Worm (Caenorhabditis elegans) whole organism, early embryonic: ENCODE data around the gene rps-14.

Source experiments
- B0310.2 ChIP-seq: sonication (generic microtip); optimal IDR thresholded peaks from 2 replicates; lab custom pipeline; 2016; ENCODE audit warnings: mild to moderate bottlenecking, missing genetic modification characterization, missing compliant biosample characterization
- F13C5.2 ChIP-seq: sonication (generic microtip); optimal IDR thresholded peaks from 2 replicates; lab custom pipeline; 2017; ENCODE audit warnings: mild to moderate bottlenecking, missing genetic modification characterization, inconsistent platforms, missing compliant biosample characterization
- aly-1 ChIP-seq: sonication (generic microtip); optimal IDR thresholded peaks from 2 replicates; lab custom pipeline; 2016; ENCODE audit warnings: missing genetic modification characterization, missing compliant biosample characterization
- ama-1 ChIP-seq: fragments of 150-350 bp; optimal IDR thresholded peaks from 2 replicates; lab custom pipeline; 2014
- ceh-13 ChIP-seq: fragments of 200-800 bp; sonication (Bioruptor generic); optimal IDR thresholded peaks from 2 replicates; lab custom pipeline; 2018; ENCODE audit warnings: mild to moderate bottlenecking, missing genetic modification characterization, missing compliant biosample characterization
- ceh-36 ChIP-seq: sonication (generic microtip); optimal IDR thresholded peaks from 2 replicates; lab custom pipeline; 2016; ENCODE audit warnings: missing genetic modification characterization, inconsistent platforms, missing compliant biosample characterization
- ets-7 ChIP-seq: sonication (generic microtip); optimal IDR thresholded peaks from 2 replicates; lab custom pipeline; 2016; ENCODE audit warnings: missing genotype, missing genetic modification characterization, missing compliant biosample characterization
- flt-1 ChIP-seq: fragments of 200-800 bp; sonication (Bioruptor generic); IDR thresholded peaks from 2 replicates; pipeline ENCODE4 v1.3.6; 2022; ENCODE audit warnings: missing genetic modification characterization, missing compliant biosample characterization
- hmbx-1 ChIP-seq: sonication (generic microtip); optimal IDR thresholded peaks from 2 replicates; lab custom pipeline; 2016; ENCODE audit warnings: mild to moderate bottlenecking, missing genetic modification characterization, missing compliant biosample characterization
- hmg-4 ChIP-seq: fragments of 200-800 bp; sonication (Bioruptor generic); optimal IDR thresholded peaks from 2 replicates; lab custom pipeline; 2018; ENCODE audit warnings: mild to moderate bottlenecking, missing genetic modification characterization, missing compliant biosample characterization
- hnd-1 ChIP-seq: sonication (generic microtip); optimal IDR thresholded peaks from 2 replicates; lab custom pipeline; 2016; ENCODE audit warnings: missing genetic modification characterization, missing compliant biosample characterization
- pes-1 ChIP-seq: fragments of 200-800 bp; sonication (Bioruptor generic); IDR thresholded peaks from 2 replicates; pipeline ENCODE4 v1.3.6; 2022; ENCODE audit warnings: missing genetic modification reagents, missing genetic modification characterization, missing compliant biosample characterization
- scrt-1 ChIP-seq: fragments of 200-800 bp; sonication (Bioruptor generic); IDR thresholded peaks from 2 replicates; pipeline ENCODE4 v1.3.6; 2022; ENCODE audit warnings: missing genetic modification characterization, missing compliant biosample characterization
- sea-1 ChIP-seq: fragments of 200-800 bp; sonication (Bioruptor generic); conservative IDR thresholded peaks from 2 replicates; pipeline ENCODE4 v1.3.6; 2022; ENCODE audit warnings: missing genetic modification characterization, missing compliant biosample characterization
- tbx-11 ChIP-seq: fragments of 200-800 bp; sonication (Bioruptor generic); IDR thresholded peaks from 2 replicates; pipeline ENCODE4 v1.3.6; 2022; ENCODE audit warnings: missing genetic modification characterization, missing compliant biosample characterization
- tbx-37 ChIP-seq: fragments of 200-800 bp; sonication (Bioruptor generic); conservative IDR thresholded peaks from 2 replicates; pipeline ENCODE4 v1.3.6; 2022; ENCODE audit warnings: missing genetic modification reagents, missing genetic modification characterization, missing compliant biosample characterization
- tra-4 ChIP-seq: sonication (generic microtip); optimal IDR thresholded peaks from 2 replicates; lab custom pipeline; 2017; ENCODE audit warnings: missing genetic modification characterization, missing compliant biosample characterization

rps-14 gene

ce11 chrIII:7158709-7159108 is 20.7 kb downstream of the rps-14 start, which contains the start of gene nuo-4:
Gene nuo-4, minus strand, starts transcription at chrIII:7158809.
- TF ChIP-seq aly-1 (tag; lab: Kevin White, UChicago) (no peak), tbx-11 (GFP tag; lab: Robert Waterston, UW) (no peak), ceh-36 (tag; lab: Kevin White, UChicago) (no peak), ets-7 (no peak), sea-1 (no peak), flt-1 (GFP tag; lab: Robert Waterston, UW) (no peak), tra-4 (tag; lab: Kevin White, UChicago) (no peak), hnd-1 (no peak), F13C5.2 (tag; lab: Kevin White, UChicago) (no peak), hmg-4 (no peak), B0310.2 (no peak), scrt-1 (GFP tag; lab: Robert Waterston, UW) (no peak), tbx-37 (no peak)

ce11 chrIII:7155631-7156030 is 23.8 kb downstream of the rps-14 start:
- TF ChIP-seq flt-1 (GFP tag; lab: Robert Waterston, UW): peak; percentile 3; the same call in 1 of the 2 replicates
- TF ChIP-seq F13C5.2 (tag; lab: Kevin White, UChicago): peak; percentile 70
- TF ChIP-seq hmg-4: peak; percentile 2
- TF ChIP-seq sea-1: 0 out of 2 replicates have a peak, but pooled peaks have one; percentile 28
- no peak for TF ChIP-seq pes-1 (GFP tag; lab: Robert Waterston, UW)

ce11 chrIII:7154526-7154925 is 24.9 kb downstream of the rps-14 start:
- TF ChIP-seq tbx-37: no peak
- no peak for TF ChIP-seq ceh-36 (tag; lab: Kevin White, UChicago)
- no peak for TF ChIP-seq tra-4 (tag; lab: Kevin White, UChicago)
- TF ChIP-seq B0310.2: no peak
- TF ChIP-seq F13C5.2 (tag; lab: Kevin White, UChicago): no peak
- TF ChIP-seq ama-1 (lab: Kevin White, UChicago): no peak
- TF ChIP-seq pes-1 (GFP tag; lab: Robert Waterston, UW): no peak
- TF ChIP-seq hnd-1: no peak
- TF ChIP-seq hmg-4: no peak
- TF ChIP-seq aly-1 (tag; lab: Kevin White, UChicago): no peak
- no peak for TF ChIP-seq ceh-13 (GFP tag; lab: Kevin White, UChicago)
- TF ChIP-seq ets-7: no peak
- TF ChIP-seq scrt-1 (GFP tag; lab: Robert Waterston, UW): no peak

ce11 chrIII:7153747-7154238 is 25.6 kb downstream of the rps-14 start, which contains the start of gene ogt-1:
Gene ogt-1, minus strand, starts transcription at chrIII:7153797.
- TF ChIP-seq tbx-37 (no peak), F13C5.2 (tag; lab: Kevin White, UChicago) (peak; percentile 32), pes-1 (GFP tag; lab: Robert Waterston, UW) (no peak), ceh-36 (tag; lab: Kevin White, UChicago) (no peak), aly-1 (tag; lab: Kevin White, UChicago) (no peak), tra-4 (tag; lab: Kevin White, UChicago) (no peak), flt-1 (GFP tag; lab: Robert Waterston, UW) (no peak), hmbx-1 (tag; lab: Kevin White, UChicago) (no peak), hmg-4 (peak; percentile 25)

- TF ChIP-seq tra-4 (tag; lab: Kevin White, UChicago) (no peak), tbx-37 (no peak), ets-7 (no peak), ama-1 (lab: Kevin White, UChicago) (no peak), aly-1 (tag; lab: Kevin White, UChicago) (no peak), hmg-4 (no peak), F13C5.2 (tag; lab: Kevin White, UChicago) (no peak), tbx-11 (GFP tag; lab: Robert Waterston, UW) (no peak), hnd-1 (no peak), ceh-13 (GFP tag; lab: Kevin White, UChicago) (no peak), hmbx-1 (tag; lab: Kevin White, UChicago) (no peak), B0310.2 (no peak), sea-1 (no peak), scrt-1 (GFP tag; lab: Robert Waterston, UW) (no peak)
Measured at ce11 chrIII:7152569-7152968, 26.8 kb downstream of the rps-14 start.

ce11 chrIII:7150162-7150561 is 29.2 kb downstream of the rps-14 start:
- TF ChIP-seq sea-1 (no peak), ceh-36 (tag; lab: Kevin White, UChicago) (no peak), ets-7 (no peak), ama-1 (lab: Kevin White, UChicago) (no peak), F13C5.2 (tag; lab: Kevin White, UChicago) (no peak)

ce11 chrIII:7148191-7148590 is 31.2 kb downstream of the rps-14 start:
- TF ChIP-seq tbx-11 (GFP tag; lab: Robert Waterston, UW) (no peak), hmg-4 (no peak), tra-4 (tag; lab: Kevin White, UChicago) (no peak), ets-7 (no peak)

ce11 chrIII:7146341-7146740 is 33.0 kb downstream of the rps-14 start:
- TF ChIP-seq ama-1 (lab: Kevin White, UChicago) (no peak), pes-1 (GFP tag; lab: Robert Waterston, UW) (no peak), B0310.2 (no peak), flt-1 (GFP tag; lab: Robert Waterston, UW) (no peak), ets-7 (no peak), hmg-4 (no peak), hmbx-1 (tag; lab: Kevin White, UChicago) (no peak), tra-4 (tag; lab: Kevin White, UChicago) (no peak), hnd-1 (no peak), F13C5.2 (tag; lab: Kevin White, UChicago) (no peak), tbx-37 (no peak), ceh-13 (GFP tag; lab: Kevin White, UChicago) (no peak), sea-1 (no peak), ceh-36 (tag; lab: Kevin White, UChicago) (no peak)
